Fruit fly (Drosophila melanogaster) whole organism: Measurements from ENCODE around the gene CG11089.

Experiments
- CG8478 ChIP-seq: fragments of >200 bp; optimal IDR thresholded peaks from 2 replicates; lab custom pipeline; 2018; ENCODE audit warnings: inconsistent platforms
- Dll ChIP-seq: fragments of >200 bp; optimal IDR thresholded peaks from 2 replicates; lab custom pipeline; 2017
- EcR ChIP-seq, 2 experiments: fragments of >200 bp; optimal IDR thresholded peaks; 2 replicates each; lab custom pipeline; 2017; ENCODE audit warnings: missing biosample characterization in 2 of 2, missing genetic modification characterization in 2 of 2, missing genetic modification reagents in 2 of 2
- pan ChIP-seq: fragments of >200 bp; optimal IDR thresholded peaks from 2 replicates; lab custom pipeline; 2017
- psq ChIP-seq: fragments of >200 bp; optimal IDR thresholded peaks from 2 replicates; lab custom pipeline; 2017
- usp ChIP-seq: fragments of >200 bp; optimal IDR thresholded peaks from 2 replicates; lab custom pipeline; 2017; ENCODE audit warnings: missing biosample characterization, missing genetic modification characterization, mixed read lengths

CG11089 gene

DNA sequence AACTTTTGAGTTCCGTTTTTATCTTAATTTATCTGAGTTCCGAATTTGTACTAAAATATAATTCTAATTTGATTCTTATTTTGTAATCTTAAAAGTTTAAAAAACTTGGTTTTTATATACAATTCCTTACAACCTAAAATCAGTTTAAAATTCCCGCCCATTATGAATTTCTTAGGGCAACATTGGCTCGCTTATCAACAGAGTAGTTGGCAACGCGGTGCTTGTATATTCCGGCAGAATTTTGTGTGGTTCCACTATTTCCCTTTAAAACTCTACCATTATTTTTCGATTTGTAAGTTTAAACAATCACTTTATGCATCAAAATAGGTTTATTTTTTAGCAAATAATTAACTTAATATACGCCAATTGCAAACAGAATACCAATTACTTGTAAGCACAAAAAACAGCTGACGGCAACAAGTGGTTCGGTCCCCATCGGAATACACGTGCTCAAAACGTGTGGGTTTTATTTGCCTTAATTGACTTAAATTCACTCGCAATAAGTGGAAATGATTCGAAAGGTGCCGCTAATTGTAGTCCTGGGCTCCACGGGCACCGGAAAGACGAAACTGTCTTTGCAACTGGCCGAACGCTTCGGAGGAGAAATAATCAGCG lies at the start of gene CG11089, which contains the start of gene CG31381:
Gene CG11089 (plus strand): TSS at position 203 of the 615 bp plus-strand sequence.
Gene CG31381 (plus strand): TSS at position 203 of the 615 bp plus-strand sequence.
- no peak for TF ChIP-seq psq (lab: Kevin White, UChicago)
- no peak for TF ChIP-seq CG8478
- TF ChIP-seq usp (GFP tag; lab: Kevin White, UChicago), result no peak
- no peak for TF ChIP-seq EcR (GFP tag; optimal IDR thresholded peaks at IDR 0.05; lab: Kevin White, UChicago)
- TF ChIP-seq Dll (lab: Kevin White, UChicago), result no peak
- no peak for TF ChIP-seq pan

DNA sequence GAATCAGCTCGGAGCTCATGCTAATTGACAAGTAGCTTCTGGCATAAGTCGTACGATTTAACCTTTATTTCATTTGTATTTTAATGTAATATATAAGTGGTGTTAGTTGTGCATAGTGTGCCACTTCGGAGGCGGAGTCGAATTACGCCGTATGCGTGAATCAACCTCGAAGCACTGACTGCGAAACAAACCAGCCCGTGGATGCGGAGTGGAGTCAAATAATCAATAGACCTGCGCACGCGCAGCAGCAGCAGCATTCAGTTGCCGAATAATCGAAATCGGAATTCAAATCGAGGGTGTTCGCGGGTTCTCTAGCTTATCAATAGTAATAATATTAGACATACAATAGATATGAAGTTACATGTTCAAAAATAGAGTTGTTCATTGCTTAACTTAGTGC lies 48.6 kb upstream of the CG11089 start, which contains the start of gene RabX4:
Gene RabX4 (minus strand): TSS at position 176 of the 400 bp plus-strand sequence.
- no peak for TF ChIP-seq Dll (lab: Kevin White, UChicago)
- TF ChIP-seq psq (lab: Kevin White, UChicago), result no peak
- no peak for TF ChIP-seq pan
- no peak for TF ChIP-seq usp (GFP tag; lab: Kevin White, UChicago)
- TF ChIP-seq CG8478, result no peak
- no peak for TF ChIP-seq EcR (GFP tag; optimal IDR thresholded peaks at IDR 0.05; lab: Kevin White, UChicago)

DNA sequence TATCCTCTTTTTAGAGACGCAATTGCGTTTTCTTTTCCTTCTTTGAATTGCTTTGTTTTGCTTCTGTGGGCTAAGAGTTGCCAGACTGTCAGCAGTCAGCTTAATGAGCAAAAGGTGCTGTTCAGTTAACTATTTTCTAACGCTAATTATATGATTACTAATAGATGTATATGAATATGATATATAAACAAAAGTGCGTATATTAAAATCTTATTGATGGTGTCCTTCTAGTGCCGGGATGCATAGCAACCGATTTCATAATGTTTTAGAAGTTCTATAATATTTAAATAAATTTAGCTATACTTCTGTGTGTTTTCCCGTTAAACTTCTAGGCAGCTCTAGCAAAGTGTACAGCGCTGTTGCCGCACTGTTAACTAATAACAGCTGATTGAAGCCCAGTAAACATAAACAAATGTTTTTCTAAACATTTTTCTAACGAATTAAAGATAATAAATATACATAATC lies 46.9 kb upstream of the CG11089 start, which contains the start of the genes Kaz and CG43273:
Gene Kaz (minus strand): TSS at position 73 of the 465 bp plus-strand sequence.
Gene CG43273 (plus strand): TSS at position 415 of the 465 bp plus-strand sequence.
- TF ChIP-seq pan, result no peak
- TF ChIP-seq psq (lab: Kevin White, UChicago), result no peak
- TF ChIP-seq EcR (GFP tag; optimal IDR thresholded peaks at IDR 0.05; lab: Kevin White, UChicago), result no peak
- TF ChIP-seq usp (GFP tag; lab: Kevin White, UChicago), result no peak
- TF ChIP-seq CG8478, result no peak
- no peak for TF ChIP-seq Dll (lab: Kevin White, UChicago)

DNA sequence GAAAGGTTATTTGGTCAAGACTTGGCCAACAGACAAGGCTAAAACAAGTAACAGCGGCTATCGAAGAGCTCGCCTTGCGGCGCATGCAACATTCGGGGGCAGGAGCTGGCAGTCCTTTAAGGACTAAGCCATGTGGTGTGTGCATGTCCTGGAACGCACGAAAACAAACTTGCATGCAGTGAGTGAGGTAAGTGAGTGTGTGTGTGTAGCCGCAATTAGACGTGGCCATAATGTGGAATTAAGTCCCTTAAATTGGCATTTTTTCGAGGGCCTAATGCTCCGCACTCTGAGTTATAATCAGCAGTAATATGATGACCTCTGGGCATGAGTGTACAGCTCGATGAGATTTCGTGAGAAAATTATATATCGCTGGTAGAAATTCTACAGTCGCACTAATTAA lies 43.2 kb upstream of the CG11089 start, which contains the start of gene sosie:
Gene sosie (plus strand): TSS at position 301 of the 400 bp plus-strand sequence.
- no peak for TF ChIP-seq usp (GFP tag; lab: Kevin White, UChicago)
- TF ChIP-seq EcR (GFP tag; optimal IDR thresholded peaks at IDR 0.05; lab: Kevin White, UChicago), result no peak
- TF ChIP-seq Dll (lab: Kevin White, UChicago), result no peak
- TF ChIP-seq CG8478, result no peak
- no peak for TF ChIP-seq psq (lab: Kevin White, UChicago)
- no peak for TF ChIP-seq pan

DNA sequence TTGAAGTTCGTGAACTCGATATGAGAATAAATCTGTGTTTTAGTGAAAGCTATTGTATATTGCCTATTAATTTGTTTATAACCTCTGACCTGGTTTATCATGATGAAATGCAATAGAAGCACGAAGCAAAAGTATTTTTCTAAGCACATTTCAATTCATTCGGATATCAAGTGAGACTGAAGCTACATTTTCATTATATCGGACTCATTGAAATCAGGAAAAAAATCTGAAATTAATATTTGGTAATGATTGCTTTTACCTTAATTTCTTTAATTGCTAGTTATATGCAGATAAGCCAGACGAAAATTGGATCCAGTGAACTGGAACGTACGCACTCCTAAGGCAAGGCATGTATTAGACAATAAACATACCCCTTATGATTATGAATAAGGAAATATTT lies 35.8 kb upstream of the CG11089 start, which contains the start of gene CG33658:
Gene CG33658 (minus strand): TSS at position 101 of the 400 bp plus-strand sequence.
- TF ChIP-seq pan, result no peak
- TF ChIP-seq psq (lab: Kevin White, UChicago), result no peak
- no peak for TF ChIP-seq Dll (lab: Kevin White, UChicago)
- TF ChIP-seq usp (GFP tag; lab: Kevin White, UChicago), result no peak
- TF ChIP-seq EcR (GFP tag; optimal IDR thresholded peaks at IDR 0.05; lab: Kevin White, UChicago), result no peak
- TF ChIP-seq CG8478, result no peak

DNA sequence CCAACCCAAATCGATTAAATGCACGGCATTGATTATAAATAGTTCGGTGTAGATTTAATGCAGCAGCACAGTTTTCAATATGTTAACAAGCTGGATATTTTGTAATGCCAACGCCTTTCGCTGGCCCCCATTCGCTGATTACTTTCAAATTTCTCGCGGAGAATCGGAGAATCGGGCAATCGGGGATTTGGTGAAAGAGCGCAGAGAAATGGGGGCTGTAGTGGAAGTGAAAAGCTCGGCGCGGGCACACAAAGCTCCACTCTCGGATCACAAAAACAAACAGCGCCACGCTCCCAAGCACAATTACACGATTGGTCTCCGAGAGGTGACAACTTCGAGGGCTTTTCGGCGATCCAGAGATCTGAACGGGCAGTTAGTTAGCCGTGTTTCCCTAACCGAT lies 35.2 kb upstream of the CG11089 start, which contains the start of gene Esp:
Gene Esp (plus strand): TSS at position 301 of the 400 bp plus-strand sequence.
- no peak for TF ChIP-seq EcR (GFP tag; optimal IDR thresholded peaks at IDR 0.05; lab: Kevin White, UChicago)
- TF ChIP-seq Dll (lab: Kevin White, UChicago), result no peak
- TF ChIP-seq psq (lab: Kevin White, UChicago), result no peak
- TF ChIP-seq usp (GFP tag; lab: Kevin White, UChicago), result no peak
- TF ChIP-seq pan, result no peak
- no peak for TF ChIP-seq CG8478

DNA sequence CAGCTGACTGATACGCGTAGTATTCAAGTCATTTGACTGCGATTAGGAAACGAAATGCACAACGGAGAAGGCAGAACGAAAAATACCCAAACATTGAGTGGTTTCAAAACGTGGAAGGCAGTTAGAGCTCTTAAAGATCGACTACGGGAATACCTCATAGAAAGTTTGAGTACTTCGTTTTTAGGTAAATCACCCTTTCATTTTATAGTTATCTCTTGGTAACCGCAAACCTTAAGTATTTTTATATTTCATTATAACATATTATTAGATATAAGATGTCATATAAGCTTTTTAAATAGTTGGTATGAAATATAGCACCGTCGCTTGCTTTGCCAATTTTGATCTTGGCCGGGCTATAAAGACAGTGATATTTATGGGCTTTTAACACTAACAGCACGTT lies 31.7 kb upstream of the CG11089 start:
- TF ChIP-seq CG8478 (no peak), psq (lab: Kevin White, UChicago) (no peak), pan (no peak), Dll (lab: Kevin White, UChicago) (no peak), EcR (GFP tag; optimal IDR thresholded peaks at IDR 0.05; lab: Kevin White, UChicago) (no peak), usp (GFP tag; lab: Kevin White, UChicago) (no peak)

DNA sequence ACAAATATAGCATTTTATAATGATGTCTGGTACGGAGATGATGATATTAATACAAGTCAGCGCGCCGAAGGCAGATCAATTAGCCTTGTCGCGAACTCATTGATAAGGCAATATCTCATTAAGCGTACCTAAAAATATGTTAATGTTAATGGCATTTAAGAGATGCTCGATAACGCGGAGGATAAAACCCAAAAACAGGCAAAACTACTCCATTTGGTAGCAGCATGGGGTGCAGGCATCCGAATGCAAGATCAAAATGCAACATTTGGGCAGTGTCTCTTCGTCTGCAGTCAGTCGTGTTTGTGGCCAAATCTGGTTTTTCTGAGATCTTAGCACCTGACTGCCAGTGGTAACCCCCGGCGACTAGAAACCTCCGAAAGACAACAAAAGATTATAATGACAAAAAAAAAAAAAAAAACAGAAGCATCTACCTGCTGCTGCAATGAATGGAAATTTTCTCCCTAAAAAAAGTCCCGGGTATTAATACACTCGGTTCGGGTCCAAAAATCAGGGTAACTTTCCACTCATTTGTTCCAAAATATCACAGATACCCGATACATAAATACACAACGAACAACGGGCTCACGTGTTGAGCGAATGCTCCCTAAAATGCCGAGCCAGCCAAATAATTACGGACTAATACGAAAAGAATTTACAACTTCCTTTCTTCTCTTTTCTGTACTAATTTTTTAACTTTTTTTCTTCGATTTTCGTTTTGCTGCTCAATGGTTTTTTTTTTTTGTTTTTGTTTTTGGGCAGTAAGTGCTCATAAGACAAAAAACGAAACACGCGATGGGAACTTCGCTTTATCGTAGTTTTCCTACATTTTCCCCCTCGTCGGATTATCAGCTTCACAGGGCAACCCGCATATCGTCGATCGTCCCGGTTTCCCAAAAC lies 30.6 kb upstream of the CG11089 start:
- TF ChIP-seq psq (lab: Kevin White, UChicago), result no peak
- TF ChIP-seq EcR (GFP tag; optimal IDR thresholded peaks at IDR 0.05; lab: Kevin White, UChicago), result no peak
- no peak for TF ChIP-seq pan
- TF ChIP-seq CG8478, result no peak
- no peak for TF ChIP-seq Dll (lab: Kevin White, UChicago)

DNA sequence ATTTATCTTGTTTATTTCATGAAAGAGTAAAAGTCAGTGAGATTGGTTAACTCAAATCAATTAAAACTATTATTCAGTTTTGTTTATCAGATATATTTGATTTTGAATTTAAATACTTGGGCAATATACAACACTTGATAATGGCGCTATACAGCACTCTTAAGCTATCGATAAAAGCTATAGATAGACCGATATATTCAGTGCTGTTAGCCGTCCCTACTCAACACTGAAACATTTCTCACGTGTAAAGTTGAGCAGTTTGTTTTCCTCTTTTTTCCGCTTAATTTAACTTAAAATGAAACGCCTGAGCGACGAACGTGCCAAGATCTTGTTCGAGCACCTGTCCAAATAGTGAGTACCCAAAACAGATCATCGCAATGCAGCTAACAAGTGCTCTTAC lies 26.4 kb upstream of the CG11089 start, which contains the start of gene CG7006:
Gene CG7006 (plus strand): TSS at position 208 of the 400 bp plus-strand sequence.
- TF ChIP-seq EcR (GFP tag; optimal IDR thresholded peaks at IDR 0.05; lab: Kevin White, UChicago) (no peak), pan (no peak), usp (GFP tag; lab: Kevin White, UChicago) (no peak), Dll (lab: Kevin White, UChicago) (no peak), CG8478 (no peak), psq (lab: Kevin White, UChicago) (no peak)

DNA sequence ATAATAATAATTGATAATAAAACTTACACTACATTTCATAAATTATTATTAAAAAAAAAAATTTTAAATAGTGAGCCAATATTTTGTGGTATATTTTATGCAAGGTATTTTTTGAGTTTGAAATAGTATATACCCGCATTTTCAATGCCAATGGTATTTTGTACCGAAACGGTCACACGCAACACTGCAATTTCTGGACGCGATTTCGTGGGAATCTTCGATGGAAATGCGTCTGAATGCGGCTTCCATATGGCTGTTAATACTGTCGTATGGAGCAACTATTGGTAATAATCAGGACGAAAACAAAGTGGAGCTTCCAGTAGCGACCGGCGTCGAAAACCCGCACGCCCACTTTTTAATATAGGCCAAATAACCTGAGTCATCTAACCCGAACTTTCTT lies 25.4 kb upstream of the CG11089 start, which contains the start of gene Nct:
Gene Nct (plus strand): TSS at position 173 of the 400 bp plus-strand sequence.
- TF ChIP-seq psq (lab: Kevin White, UChicago), result no peak

DNA sequence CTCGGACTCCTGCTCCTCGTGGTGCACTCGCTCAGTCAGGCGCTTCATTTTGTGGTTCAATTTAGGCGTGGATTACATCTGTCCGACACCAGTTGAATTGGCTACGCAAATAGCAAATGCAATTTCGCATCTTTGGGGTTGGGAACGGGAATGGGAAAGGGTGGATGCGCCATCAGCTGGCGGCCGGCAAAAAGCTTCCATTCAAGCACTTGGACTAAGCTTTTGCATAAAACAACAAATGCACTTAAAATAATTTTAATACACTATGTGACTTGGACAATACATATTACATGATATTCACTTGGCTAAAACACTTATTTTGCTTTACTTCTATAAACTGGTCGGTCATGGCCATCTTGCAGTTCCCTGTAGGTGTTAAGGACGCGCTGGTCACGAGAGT lies 20.7 kb upstream of the CG11089 start, which contains the start of gene HDAC11:
Gene HDAC11 (minus strand): TSS at position 101 of the 400 bp plus-strand sequence.
- no peak for TF ChIP-seq usp (GFP tag; lab: Kevin White, UChicago)
- no peak for TF ChIP-seq EcR (GFP tag; optimal IDR thresholded peaks at IDR 0.05; lab: Kevin White, UChicago)
- TF ChIP-seq pan, result no peak
- TF ChIP-seq CG8478, result no peak
- TF ChIP-seq psq (lab: Kevin White, UChicago), result no peak
- no peak for TF ChIP-seq Dll (lab: Kevin White, UChicago)
